Fruit fly (Drosophila melanogaster) whole organism, embryonic: ENCODE measurements around the gene Atat.

Experiments used
- B-H1 ChIP-seq: fragments of 200-800 bp; sonication (Bioruptor generic); IDR thresholded peaks from 3 replicates; pipeline ENCODE4 v1.3.6; 2022; ENCODE audit warnings: missing biosample characterization, missing genetic modification characterization
- CG11504 ChIP-seq: fragments of 200-800 bp; sonication (Bioruptor generic); optimal IDR thresholded peaks from 3 replicates; lab custom pipeline; 2019; ENCODE audit warnings: missing biosample characterization, mild to moderate bottlenecking, missing genetic modification characterization, moderate library complexity
- CG12071 ChIP-seq: fragments of 200-800 bp; sonication (Bioruptor generic); optimal IDR thresholded peaks from 3 replicates; lab custom pipeline; 2018; ENCODE audit warnings: missing biosample characterization, mild to moderate bottlenecking, missing genetic modification characterization
- CG13775 ChIP-seq: fragments of 200-800 bp; sonication (Bioruptor generic); optimal IDR thresholded peaks from 3 replicates; lab custom pipeline; 2017; ENCODE audit warnings: missing biosample characterization, mild to moderate bottlenecking, missing genetic modification characterization
- CG14050 ChIP-seq: fragments of 200-800 bp; sonication (Bioruptor generic); IDR thresholded peaks from 3 replicates; pipeline ENCODE4 v1.3.6; 2022; ENCODE audit warnings: missing biosample characterization, missing genetic modification characterization
- CG15479 ChIP-seq: fragments of 200-800 bp; sonication (Bioruptor generic); optimal IDR thresholded peaks from 3 replicates; lab custom pipeline; 2019; ENCODE audit warnings: missing biosample characterization, mild to moderate bottlenecking, missing genetic modification characterization, moderate library complexity
- CG16863 ChIP-seq: fragments of 200-800 bp; sonication (Bioruptor generic); optimal IDR thresholded peaks from 3 replicates; lab custom pipeline; 2016; ENCODE audit warnings: missing biosample characterization, missing genetic modification characterization
- CG17829 ChIP-seq: fragments of 200-800 bp; optimal IDR thresholded peaks from 2 replicates; lab custom pipeline; 2019; ENCODE audit warnings: missing biosample characterization, mild to moderate bottlenecking, missing genetic modification characterization, moderate library complexity
- CG1792 ChIP-seq: fragments of 200-800 bp; sonication (Bioruptor generic); optimal IDR thresholded peaks from 2 replicates; lab custom pipeline; 2016; ENCODE audit warnings: missing biosample characterization, missing genetic modification characterization
- CG2875 ChIP-seq: fragments of 200-800 bp; sonication (Bioruptor generic); optimal IDR thresholded peaks from 2 replicates; lab custom pipeline; 2017; ENCODE audit warnings: missing biosample characterization, mild to moderate bottlenecking, missing genetic modification characterization, missing genetic modification reagents
- CG3163 ChIP-seq: fragments of 200-800 bp; sonication (Bioruptor generic); optimal IDR thresholded peaks from 3 replicates; lab custom pipeline; 2016; ENCODE audit warnings: missing biosample characterization, missing genetic modification characterization
- CG4617 ChIP-seq: fragments of 200-800 bp; sonication (Bioruptor generic); optimal IDR thresholded peaks from 3 replicates; lab custom pipeline; 2016; ENCODE audit warnings: missing biosample characterization, missing genetic modification characterization, borderline replicate concordance
- CG4730 ChIP-seq: fragments of 200-800 bp; sonication (Bioruptor generic); IDR thresholded peaks from 2 replicates; pipeline ENCODE4 v1.3.6; 2022; ENCODE audit warnings: missing biosample characterization, missing genetic modification characterization
- CG6254 ChIP-seq: fragments of 200-800 bp; sonication (Bioruptor generic); optimal IDR thresholded peaks from 3 replicates; lab custom pipeline; 2017; ENCODE audit warnings: mild to moderate bottlenecking, missing biosample characterization, missing genetic modification reagents, missing genetic modification characterization
- CG6689 ChIP-seq: fragments of 200-800 bp; sonication (Bioruptor generic); IDR thresholded peaks from 2 replicates; pipeline ENCODE4 v1.3.6; 2022; ENCODE audit warnings: missing biosample characterization, missing genetic modification characterization
- CG7271 ChIP-seq: fragments of 200-800 bp; sonication (Bioruptor generic); optimal IDR thresholded peaks from 2 replicates; lab custom pipeline; 2018; ENCODE audit warnings: missing biosample characterization, mild to moderate bottlenecking, missing genetic modification characterization, moderate library complexity
- CG7357 ChIP-seq: fragments of 200-800 bp; sonication (Bioruptor generic); IDR thresholded peaks from 3 replicates; pipeline ENCODE4 v1.3.6; 2022; ENCODE audit warnings: missing biosample characterization, missing genetic modification characterization
- CG7372 ChIP-seq: fragments of 200-800 bp; sonication (Bioruptor generic); IDR thresholded peaks from 2 replicates; pipeline ENCODE4 v1.3.6; 2022; ENCODE audit warnings: missing biosample characterization, missing genetic modification characterization
- CG7839 ChIP-seq: fragments of 200-800 bp; sonication (Bioruptor generic); optimal IDR thresholded peaks from 3 replicates; lab custom pipeline; 2018; ENCODE audit warnings: missing biosample characterization, mild to moderate bottlenecking, missing genetic modification characterization, moderate library complexity
- CG8281 ChIP-seq: fragments of 200-800 bp; sonication (Bioruptor generic); optimal IDR thresholded peaks from 2 replicates; lab custom pipeline; 2018; ENCODE audit warnings: missing biosample characterization, mild to moderate bottlenecking, missing genetic modification characterization, moderate library complexity
- CG8924 ChIP-seq: fragments of 200-800 bp; optimal IDR thresholded peaks from 3 replicates; lab custom pipeline; 2019; ENCODE audit warnings: missing biosample characterization, mild to moderate bottlenecking, missing genetic modification characterization, moderate library complexity
- CG9817 ChIP-seq: fragments of 200-800 bp; sonication (Bioruptor generic); optimal IDR thresholded peaks from 2 replicates; lab custom pipeline; 2018; ENCODE audit warnings: missing biosample characterization, mild to moderate bottlenecking, missing genetic modification characterization, moderate library complexity
- Chrac-16 ChIP-seq: fragments of 200-800 bp; sonication (Bioruptor generic); optimal IDR thresholded peaks from 3 replicates; lab custom pipeline; 2016; ENCODE audit warnings: missing biosample characterization, missing genetic modification characterization
- D ChIP-seq, 2 experiments: fragments of 200-800 bp in 1 of 2; fragments of >200 bp in 1 of 2; sonication (Bioruptor generic) in 1 of 2; optimal IDR thresholded peaks; 2 replicates in 1 of 2; 3 replicates in 1 of 2; lab custom pipeline; 2017; ENCODE audit warnings: mild to moderate bottlenecking in 1 of 2, missing biosample characterization in 1 of 2, missing genetic modification characterization in 1 of 2, missing genetic modification reagents in 1 of 2
- Dad ChIP-seq: fragments of 200-800 bp; sonication (Bioruptor generic); optimal IDR thresholded peaks from 3 replicates; lab custom pipeline; 2016; ENCODE audit warnings: missing biosample characterization, missing genetic modification characterization
- Deaf1 ChIP-seq: fragments of 200-800 bp; optimal IDR thresholded peaks from 3 replicates; lab custom pipeline; 2019; ENCODE audit warnings: missing biosample characterization, mild to moderate bottlenecking, missing genetic modification characterization, moderate library complexity
- Dip2 ChIP-seq: fragments of 200-800 bp; sonication (Bioruptor generic); IDR thresholded peaks from 2 replicates; pipeline ENCODE4 v1.3.6; 2022; ENCODE audit warnings: missing biosample characterization, missing genetic modification characterization
- Dip3 ChIP-seq: fragments of 200-800 bp; sonication (Bioruptor generic); optimal IDR thresholded peaks from 3 replicates; lab custom pipeline; 2016; ENCODE audit warnings: missing biosample characterization, missing genetic modification characterization
- Doc2 ChIP-seq: fragments of 200-800 bp; sonication (Bioruptor generic); IDR thresholded peaks from 2 replicates; pipeline ENCODE4 v1.3.6; 2022; ENCODE audit warnings: missing biosample characterization, missing genetic modification characterization
- Drgx ChIP-seq: fragments of 200-800 bp; sonication (Bioruptor generic); IDR thresholded peaks from 2 replicates; pipeline ENCODE4 v1.3.6; 2022; ENCODE audit warnings: missing biosample characterization, missing genetic modification characterization
- ERR ChIP-seq: fragments of 200-800 bp; sonication (Bioruptor generic); optimal IDR thresholded peaks from 2 replicates; lab custom pipeline; 2016; ENCODE audit warnings: missing biosample characterization, missing genetic modification characterization
- Kr ChIP-seq: fragments of 200-800 bp; sonication (Bioruptor generic); optimal IDR thresholded peaks from 2 replicates; lab custom pipeline; 2017; ENCODE audit warnings: missing biosample characterization, mild to moderate bottlenecking, missing genetic modification characterization
- Myb ChIP-seq: fragments of 200-800 bp; sonication (Bioruptor generic); optimal IDR thresholded peaks from 2 replicates; lab custom pipeline; 2016; ENCODE audit warnings: missing biosample characterization, missing genetic modification characterization
- Nf-YB ChIP-seq: fragments of 200-800 bp; sonication (Bioruptor generic); optimal IDR thresholded peaks from 3 replicates; lab custom pipeline; 2019; ENCODE audit warnings: missing biosample characterization, mild to moderate bottlenecking, missing genetic modification characterization, moderate library complexity
- Opbp ChIP-seq: fragments of 200-800 bp; sonication (Bioruptor generic); IDR thresholded peaks from 3 replicates; pipeline ENCODE4 v1.3.6; 2022; ENCODE audit warnings: missing biosample characterization, missing genetic modification characterization; ENCODE audit not compliant: partially characterized antibody
- Pdp1 ChIP-seq, 2 experiments: fragments of 200-800 bp; sonication (Bioruptor generic); optimal IDR thresholded peaks; 3 replicates each; lab custom pipeline; 2016; ENCODE audit warnings: missing biosample characterization in 2 of 2, missing genetic modification characterization in 2 of 2, mild to moderate bottlenecking in 1 of 2, moderate library complexity in 1 of 2
- Ptx1 ChIP-seq: fragments of 200-800 bp; sonication (Bioruptor generic); IDR thresholded peaks from 2 replicates; pipeline ENCODE4 v1.3.6; 2022; ENCODE audit warnings: missing biosample characterization, missing genetic modification characterization
- Xrp1 ChIP-seq: fragments of 200-800 bp; sonication (Bioruptor generic); IDR thresholded peaks from 2 replicates; pipeline ENCODE4 v1.3.6; 2022; ENCODE audit warnings: missing biosample characterization, missing genetic modification characterization
- bsh ChIP-seq, 2 experiments: fragments of 200-800 bp; sonication (Bioruptor generic); optimal IDR thresholded peaks; 2 replicates each; lab custom pipeline; 2017 to 2018; ENCODE audit warnings: mild to moderate bottlenecking in 2 of 2, missing biosample characterization in 2 of 2, missing genetic modification characterization in 2 of 2, moderate library complexity in 1 of 2
- emc ChIP-seq: fragments of 200-800 bp; sonication (Bioruptor generic); optimal IDR thresholded peaks from 2 replicates; lab custom pipeline; 2016; ENCODE audit warnings: missing biosample characterization, missing genetic modification characterization
- gcm ChIP-seq: fragments of 200-800 bp; sonication (Bioruptor generic); optimal IDR thresholded peaks from 2 replicates; lab custom pipeline; 2019; ENCODE audit warnings: missing biosample characterization, mild to moderate bottlenecking, missing genetic modification characterization, moderate library complexity
- grau ChIP-seq: fragments of 200-800 bp; optimal IDR thresholded peaks from 3 replicates; lab custom pipeline; 2019; ENCODE audit warnings: missing biosample characterization, mild to moderate bottlenecking, missing genetic modification characterization, moderate library complexity
- jing ChIP-seq: fragments of 200-800 bp; sonication (Bioruptor generic); optimal IDR thresholded peaks from 2 replicates; lab custom pipeline; 2018; ENCODE audit warnings: missing biosample characterization, mild to moderate bottlenecking, missing genetic modification characterization
- lov ChIP-seq, 2 experiments: fragments of 200-800 bp in 1 of 2; fragments of >200 bp in 1 of 2; sonication (Bioruptor generic) in 1 of 2; IDR thresholded peaks in 1 of 2; optimal IDR thresholded peaks in 1 of 2; 2 replicates in 1 of 2; 3 replicates in 1 of 2; pipeline versions ENCODE4 v1.3.6 to Lab custom; 2017 to 2022; ENCODE audit warnings: missing biosample characterization in 1 of 2, missing genetic modification characterization in 1 of 2
- maf-S ChIP-seq: fragments of 200-800 bp; sonication (Bioruptor generic); optimal IDR thresholded peaks from 2 replicates; lab custom pipeline; 2016; ENCODE audit warnings: missing biosample characterization, missing genetic modification characterization
- pzg ChIP-seq: fragments of 200-800 bp; sonication (Bioruptor generic); optimal IDR thresholded peaks from 3 replicates; lab custom pipeline; 2018; ENCODE audit warnings: missing biosample characterization, mild to moderate bottlenecking, missing genetic modification characterization, moderate library complexity
- row ChIP-seq: fragments of 200-800 bp; sonication (Bioruptor generic); IDR thresholded peaks from 3 replicates; pipeline ENCODE4 v1.3.6; 2022; ENCODE audit warnings: missing biosample characterization, missing genetic modification characterization
- sens ChIP-seq: fragments of 200-800 bp; sonication (Bioruptor generic); peaks from one replicate; lab custom pipeline; 2016; ENCODE audit warnings: missing biosample characterization, missing genetic modification characterization
- sisA ChIP-seq: fragments of 200-800 bp; sonication (Bioruptor generic); IDR thresholded peaks from 2 replicates; pipeline ENCODE4 v1.3.6; 2022; ENCODE audit warnings: missing biosample characterization, missing genetic modification characterization
- so ChIP-seq: fragments of 200-800 bp; sonication (Bioruptor generic); IDR thresholded peaks from 3 replicates; pipeline ENCODE4 v1.3.6; 2022; ENCODE audit warnings: missing biosample characterization, missing genetic modification characterization

The Atat gene

DNA sequence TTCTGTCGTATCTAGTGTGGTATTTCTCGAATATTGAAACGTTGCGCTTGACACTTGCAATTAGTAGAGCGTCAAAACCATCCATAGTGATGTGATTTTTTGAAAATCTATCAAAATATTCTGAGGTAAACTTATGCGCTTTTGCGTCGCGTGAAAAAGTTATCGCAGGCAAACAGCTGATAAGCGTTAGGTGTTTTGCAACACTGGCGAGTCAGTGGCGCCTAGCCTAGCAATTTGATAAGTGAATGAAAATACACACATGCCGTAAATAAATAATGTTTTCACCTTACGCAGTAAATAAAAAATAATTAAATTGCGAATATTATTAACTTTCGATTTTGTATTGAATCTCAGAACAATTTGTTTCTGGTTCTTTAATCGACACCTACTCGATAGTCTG, 8.8 kb upstream of the Atat start, which contains the start of gene CG42526 (continued):
- no peak for TF ChIP-seq CG4730 (GFP tag; lab: Robert Waterston, UW)
- no peak for TF ChIP-seq CG15479 (GFP tag; lab: Kevin White, UChicago)
- no peak for TF ChIP-seq Xrp1
- peak; percentile 21 for TF ChIP-seq CG8924 (tag; lab: Kevin White, UChicago)
- no peak for TF ChIP-seq emc
- TF ChIP-seq CG14050 (GFP tag; lab: Robert Waterston, UW), result no peak
- TF ChIP-seq CG9817 (tag; lab: Kevin White, UChicago), result peak; percentile 24
- TF ChIP-seq sisA (GFP tag; lab: Robert Waterston, UW), result no peak
- TF ChIP-seq Opbp, result 0 out of 3 replicates have a peak, but pooled peaks have one; percentile 47
- TF ChIP-seq sens, result peak; percentile 80
- TF ChIP-seq CG12071, result no peak
- TF ChIP-seq CG13775 (GFP tag; lab: Kevin White, UChicago), result peak; percentile 1
- peak; percentile 56 for TF ChIP-seq Dip3
- TF ChIP-seq CG7372, result no peak
- TF ChIP-seq ERR (GFP tag; lab: Kevin White, UChicago), result no peak
- no peak for TF ChIP-seq CG1792 (GFP tag; lab: Kevin White, UChicago)
- peak; percentile 53 for TF ChIP-seq grau (tag; lab: Kevin White, UChicago)
- no peak for TF ChIP-seq lov (optimal IDR thresholded peaks at IDR 0.05; lab: Kevin White, UChicago)
- TF ChIP-seq lov (GFP tag; IDR thresholded peaks at IDR 0.05; lab: Robert Waterston, UW), result no peak
- TF ChIP-seq Doc2 (GFP tag; lab: Robert Waterston, UW), result no peak
- TF ChIP-seq Dip2 (GFP tag; lab: Robert Waterston, UW), result no peak
- peak; percentile 9 for TF ChIP-seq CG4617
- TF ChIP-seq CG2875 (GFP tag; lab: Kevin White, UChicago), result no peak
- no peak for TF ChIP-seq CG3163 (GFP tag; lab: Kevin White, UChicago)
- no peak for TF ChIP-seq Drgx (GFP tag; lab: Robert Waterston, UW)
- peak; percentile 36 for TF ChIP-seq Chrac-16
- peak; percentile 6 to 58 for TF ChIP-seq Pdp1 (GFP tag; optimal IDR thresholded peaks at IDR 0.05; lab: Kevin White, UChicago)
- TF ChIP-seq CG16863 (GFP tag; lab: Kevin White, UChicago), result peak; percentile 34
- TF ChIP-seq CG7839 (tag; lab: Kevin White, UChicago), result no peak
- no peak for TF ChIP-seq maf-S (GFP tag; lab: Kevin White, UChicago)
- peak; percentile 75 for TF ChIP-seq row (GFP tag; lab: Robert Waterston, UW)
- TF ChIP-seq Dad (GFP tag; lab: Kevin White, UChicago), result no peak
- no peak for TF ChIP-seq B-H1 (GFP tag; lab: Robert Waterston, UW)
- no peak for TF ChIP-seq CG7357 (GFP tag; lab: Robert Waterston, UW)
- TF ChIP-seq CG6689 (GFP tag; lab: Robert Waterston, UW), result no peak; the same call in 1 of the 2 replicates
- peak; percentile 79 for TF ChIP-seq pzg (GFP tag; lab: Kevin White, UChicago)
- peak in 1 of 2 experiments; percentile 28 for TF ChIP-seq bsh (GFP tag; optimal IDR thresholded peaks at IDR 0.05; lab: Kevin White, UChicago)
- no peak for TF ChIP-seq CG11504 (tag; lab: Kevin White, UChicago)
- no peak for TF ChIP-seq gcm (GFP tag; lab: Kevin White, UChicago)
- peak; percentile 31 for TF ChIP-seq CG17829 (tag; lab: Kevin White, UChicago)
- TF ChIP-seq so, result 0 out of 3 replicates have a peak, but pooled peaks have one; percentile 22
- TF ChIP-seq CG6254, result no peak
- TF ChIP-seq Nf-YB, result no peak
- TF ChIP-seq CG8281 (tag; lab: Kevin White, UChicago), result no peak
- no peak for TF ChIP-seq CG7271 (tag; lab: Kevin White, UChicago)
- no peak for TF ChIP-seq jing (GFP tag; lab: Kevin White, UChicago)
- no peak for TF ChIP-seq Deaf1 (tag; lab: Kevin White, UChicago)
- TF ChIP-seq Ptx1 (GFP tag; lab: Robert Waterston, UW), result no peak
- no peak for TF ChIP-seq Kr (GFP tag; lab: Kevin White, UChicago)
- peak; percentile 43 for TF ChIP-seq Myb (GFP tag; lab: Kevin White, UChicago)
- TF ChIP-seq D (optimal IDR thresholded peaks at IDR 0.05; lab: Kevin White, UChicago), result no peak
- no peak for TF ChIP-seq D (GFP tag; optimal IDR thresholded peaks at IDR 0.05; lab: Kevin White, UChicago)
